Fruit fly (Drosophila melanogaster): ENCODE results near the gene CG11755.

Gene CG11755

dm6 chr3R:8670529-8671491, 5.9 kb upstream of the CG11755 start, which contains the start of gene p:
p (minus strand) TSS chr3R:8670684.
- no peak for TF ChIP-seq CG10348 (GFP tag; IDR thresholded peaks at IDR 0.05)
- TF ChIP-seq Ets98B (GFP tag; IDR thresholded peaks at IDR 0.05) = peak; percentile 56
- peak; percentile 49 for TF ChIP-seq CG17806 (tag; optimal IDR thresholded peaks at IDR 0.05)
- no peak for TF ChIP-seq fd96Ca (GFP tag; IDR thresholded peaks at IDR 0.05)
- TF ChIP-seq Snoo (tag; optimal IDR thresholded peaks at IDR 0.05) = no peak
- TF ChIP-seq CG9948 (tag; optimal IDR thresholded peaks at IDR 0.05) = peak; percentile 46
- TF ChIP-seq CG15710 (tag; optimal IDR thresholded peaks at IDR 0.05) = peak; percentile 46
- no peak for TF ChIP-seq EcR (GFP tag; optimal IDR thresholded peaks at IDR 0.05)
- peak; percentile 53 for TF ChIP-seq CG14655 (GFP tag; optimal IDR thresholded peaks at IDR 0.05)
- TF ChIP-seq CG8301 (tag; optimal IDR thresholded peaks at IDR 0.05) = peak; percentile 49
- peak; percentile 40 for TF ChIP-seq CG34367 (tag; optimal IDR thresholded peaks at IDR 0.05)
- peak; percentile 50; the same call in 1 of the 2 replicates for TF ChIP-seq CG12605 (GFP tag; IDR thresholded peaks at IDR 0.05)
- TF ChIP-seq CG8159 (tag; optimal IDR thresholded peaks at IDR 0.05) = peak; percentile 58
- peak; percentile 17 for TF ChIP-seq D1 (tag; optimal IDR thresholded peaks at IDR 0.05)
- no peak for TF ChIP-seq CG13204 (GFP tag; optimal IDR thresholded peaks at IDR 0.05)
- TF ChIP-seq Pif1A (GFP tag; optimal IDR thresholded peaks at IDR 0.05) = peak; percentile 37
- peak; percentile 16 for TF ChIP-seq Pif1B (GFP tag; optimal IDR thresholded peaks at IDR 0.05)
- peak; percentile 20 for TF ChIP-seq gl (tag; optimal IDR thresholded peaks at IDR 0.05)
- peak; percentile 42; the same call in 1 of the 3 replicates for TF ChIP-seq CG4496 (GFP tag; IDR thresholded peaks at IDR 0.05)
- no peak for TF ChIP-seq CG32121 (GFP tag; IDR thresholded peaks at IDR 0.05)
- no peak for TF ChIP-seq rn (GFP tag; IDR thresholded peaks at IDR 0.05)

dm6 chr3R:8673803-8674234, 2.9 kb upstream of the CG11755 start, which contains the start of gene mRpL19:
mRpL19 (plus strand) TSS chr3R:8674109.
- no peak for TF ChIP-seq CG12605 (GFP tag; IDR thresholded peaks at IDR 0.05)
- TF ChIP-seq CG15710 (tag; optimal IDR thresholded peaks at IDR 0.05) = peak; percentile 27
- no peak for TF ChIP-seq Pif1B (GFP tag; optimal IDR thresholded peaks at IDR 0.05)
- TF ChIP-seq CG32121 (GFP tag; IDR thresholded peaks at IDR 0.05) = peak; percentile 34; the same call in 1 of the 2 replicates
- no peak for TF ChIP-seq gl (tag; optimal IDR thresholded peaks at IDR 0.05)
- TF ChIP-seq CG17806 (tag; optimal IDR thresholded peaks at IDR 0.05) = peak; percentile 31
- peak; percentile 16 for TF ChIP-seq CG9948 (tag; optimal IDR thresholded peaks at IDR 0.05)
- peak; percentile 25 for TF ChIP-seq CG8159 (tag; optimal IDR thresholded peaks at IDR 0.05)

- TF ChIP-seq D1 (tag; optimal IDR thresholded peaks at IDR 0.05) (no peak), rn (GFP tag; IDR thresholded peaks at IDR 0.05) (no peak), CG12605 (GFP tag; IDR thresholded peaks at IDR 0.05) (no peak), gl (tag; optimal IDR thresholded peaks at IDR 0.05) (no peak), CG4496 (GFP tag; IDR thresholded peaks at IDR 0.05) (no peak), CG34367 (tag; optimal IDR thresholded peaks at IDR 0.05) (no peak)
These were observed 3.2 kb downstream of the CG11755 start, which contains the start of gene CG33325 for dm6 chr3R:8679934-8680333. CG33325 (minus strand) TSS chr3R:8680034.

- TF ChIP-seq CG34367 (tag; optimal IDR thresholded peaks at IDR 0.05) (no peak), CG15710 (tag; optimal IDR thresholded peaks at IDR 0.05) (no peak), EcR (GFP tag; optimal IDR thresholded peaks at IDR 0.05) (no peak), CG8301 (tag; optimal IDR thresholded peaks at IDR 0.05) (no peak), CG10348 (GFP tag; IDR thresholded peaks at IDR 0.05) (no peak), CG13204 (GFP tag; optimal IDR thresholded peaks at IDR 0.05) (no peak), CG12605 (GFP tag; IDR thresholded peaks at IDR 0.05) (no peak), rn (GFP tag; IDR thresholded peaks at IDR 0.05) (no peak), gl (tag; optimal IDR thresholded peaks at IDR 0.05) (no peak), Snoo (tag; optimal IDR thresholded peaks at IDR 0.05) (no peak), fd96Ca (GFP tag; IDR thresholded peaks at IDR 0.05) (no peak), CG32121 (GFP tag; IDR thresholded peaks at IDR 0.05) (no peak), CG4496 (GFP tag; IDR thresholded peaks at IDR 0.05) (no peak)
These were observed 3.9 kb downstream of the CG11755 start for dm6 chr3R:8680611-8681010.

dm6 chr3R:8683280-8683679, 6.6 kb downstream of the CG11755 start:
- TF ChIP-seq CG17806 (tag; optimal IDR thresholded peaks at IDR 0.05) (no peak), gl (tag; optimal IDR thresholded peaks at IDR 0.05) (no peak), CG13204 (GFP tag; optimal IDR thresholded peaks at IDR 0.05) (no peak), D1 (tag; optimal IDR thresholded peaks at IDR 0.05) (no peak), CG12605 (GFP tag; IDR thresholded peaks at IDR 0.05) (no peak), Pif1A (GFP tag; optimal IDR thresholded peaks at IDR 0.05) (no peak), Pif1B (GFP tag; optimal IDR thresholded peaks at IDR 0.05) (no peak), CG10348 (GFP tag; IDR thresholded peaks at IDR 0.05) (no peak), Ets98B (GFP tag; IDR thresholded peaks at IDR 0.05) (no peak), CG4496 (GFP tag; IDR thresholded peaks at IDR 0.05) (no peak), CG8301 (tag; optimal IDR thresholded peaks at IDR 0.05) (no peak), rn (GFP tag; IDR thresholded peaks at IDR 0.05) (no peak), CG14655 (GFP tag; optimal IDR thresholded peaks at IDR 0.05) (no peak), CG9948 (tag; optimal IDR thresholded peaks at IDR 0.05) (no peak), CG32121 (GFP tag; IDR thresholded peaks at IDR 0.05) (no peak), EcR (GFP tag; optimal IDR thresholded peaks at IDR 0.05) (no peak), CG8159 (tag; optimal IDR thresholded peaks at IDR 0.05) (no peak)

Measured in whole organism, pupa.